Fruit fly (Drosophila melanogaster): ENCODE measurements around the gene Inx5.

Gene Inx5

DNA sequence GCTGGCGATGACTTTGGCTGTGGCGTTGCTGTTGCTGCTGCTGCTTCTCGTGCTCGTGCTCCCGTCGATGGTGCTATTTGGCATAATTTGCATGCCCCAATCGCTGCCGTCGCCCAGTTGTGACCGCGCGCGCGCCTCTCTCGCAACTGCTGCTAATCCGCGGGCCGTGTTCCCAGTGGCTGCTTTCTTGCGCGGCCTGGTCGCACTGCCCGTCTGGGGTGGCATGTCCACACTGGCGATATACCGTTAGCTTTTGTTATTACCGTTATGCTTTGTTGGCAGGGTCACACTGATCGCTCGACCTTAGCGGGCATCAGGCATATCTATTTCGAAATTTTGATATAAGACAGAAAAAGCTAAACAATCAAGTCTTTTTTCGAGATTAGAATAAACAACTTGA is 30.9 kb upstream of the Inx5 start, which contains the start of gene CG7990:
CG7990 (minus strand) TSS at position 350 of the 400 bp plus-strand sequence.
- TF ChIP-seq CG14711 (tag; optimal IDR thresholded peaks at IDR 0.05) (no peak), bab1 (GFP tag; optimal IDR thresholded peaks at IDR 0.05) (no peak), ovo (GFP tag; optimal IDR thresholded peaks at IDR 0.05) (peak; percentile 53)

- peak; percentile 16 for TF ChIP-seq CG7101 (tag; optimal IDR thresholded peaks at IDR 0.05)
- TF ChIP-seq Hr96 (GFP tag; optimal IDR thresholded peaks at IDR 0.05) = no peak
- TF ChIP-seq tj (GFP tag; optimal IDR thresholded peaks at IDR 0.05) = peak; percentile 1
- TF ChIP-seq bab1 (GFP tag; optimal IDR thresholded peaks at IDR 0.05) = peak; percentile 17
Observed at dm6 chrX:19193336-19193735, 22.7 kb upstream of the Inx5 start, which contains the start of the genes CG7914 and CG14194. Gene CG7914, minus strand, starts transcription at chrX:19193448. Gene CG14194, plus strand, starts transcription at chrX:19193555.

DNA sequence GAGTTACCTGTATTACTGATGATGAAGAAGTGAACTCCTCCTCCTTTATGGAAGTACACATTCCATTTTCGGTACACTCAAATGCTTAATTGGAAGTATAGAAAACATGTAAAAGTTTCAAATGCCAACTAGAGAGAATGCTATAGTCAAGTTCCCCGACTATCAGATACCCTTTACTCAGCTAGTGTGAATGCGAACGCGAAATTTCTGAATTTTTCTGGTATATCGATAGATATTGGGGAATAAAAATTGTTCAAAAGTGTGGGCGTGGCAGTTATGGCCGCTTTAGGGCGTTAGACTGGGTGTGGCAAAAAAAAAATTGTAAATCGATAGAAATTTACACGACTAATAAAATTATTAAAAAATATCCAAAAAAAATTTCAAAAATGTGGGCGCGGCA is 20.9 kb upstream of the Inx5 start:
- no peak for TF ChIP-seq tj (GFP tag; optimal IDR thresholded peaks at IDR 0.05)
- TF ChIP-seq CG5204 (GFP tag; optimal IDR thresholded peaks at IDR 0.05) = no peak
- TF ChIP-seq toe (GFP tag; optimal IDR thresholded peaks at IDR 0.05) = no peak
- TF ChIP-seq CG7045 (GFP tag; optimal IDR thresholded peaks at IDR 0.05) = no peak
- no peak for TF ChIP-seq Clk (GFP tag; optimal IDR thresholded peaks at IDR 0.05)
- TF ChIP-seq Crg-1 (GFP tag; optimal IDR thresholded peaks at IDR 0.05) = no peak
- no peak for TF ChIP-seq CG7101 (tag; optimal IDR thresholded peaks at IDR 0.05)
- TF ChIP-seq CG11617 (GFP tag; optimal IDR thresholded peaks at IDR 0.05) = no peak
- no peak for TF ChIP-seq Hr96 (GFP tag; optimal IDR thresholded peaks at IDR 0.05)
- TF ChIP-seq ovo (GFP tag; optimal IDR thresholded peaks at IDR 0.05) = no peak
- no peak for TF ChIP-seq cnc (optimal IDR thresholded peaks at IDR 0.05)
- no peak for TF ChIP-seq bab1 (GFP tag; optimal IDR thresholded peaks at IDR 0.05)
- TF ChIP-seq CG14711 (tag; optimal IDR thresholded peaks at IDR 0.05) = no peak

- TF ChIP-seq Hr96 (GFP tag; optimal IDR thresholded peaks at IDR 0.05) (no peak), tj (GFP tag; optimal IDR thresholded peaks at IDR 0.05) (no peak), Clk (GFP tag; optimal IDR thresholded peaks at IDR 0.05) (no peak), CG5204 (GFP tag; optimal IDR thresholded peaks at IDR 0.05) (no peak), CG7045 (GFP tag; optimal IDR thresholded peaks at IDR 0.05) (no peak), ovo (GFP tag; optimal IDR thresholded peaks at IDR 0.05) (no peak), Crg-1 (GFP tag; optimal IDR thresholded peaks at IDR 0.05) (no peak), bab1 (GFP tag; optimal IDR thresholded peaks at IDR 0.05) (no peak), cic (GFP tag; optimal IDR thresholded peaks at IDR 0.05) (no peak), CG14711 (tag; optimal IDR thresholded peaks at IDR 0.05) (no peak), kay (GFP tag; ENCODE audit: borderline replicate concordance) (no peak), CG12768 (GFP tag; optimal IDR thresholded peaks at IDR 0.05) (no peak), Mnt (GFP tag; optimal IDR thresholded peaks at IDR 0.05) (no peak), CG33017 (tag; optimal IDR thresholded peaks at IDR 0.05) (no peak), toe (GFP tag; optimal IDR thresholded peaks at IDR 0.05) (no peak), CG1620 (GFP tag; optimal IDR thresholded peaks at IDR 0.05) (no peak), cnc (optimal IDR thresholded peaks at IDR 0.05) (no peak), pad (GFP tag; optimal IDR thresholded peaks at IDR 0.05) (no peak), CG7101 (tag; optimal IDR thresholded peaks at IDR 0.05) (no peak), CG11617 (GFP tag; optimal IDR thresholded peaks at IDR 0.05) (no peak)
Observed at dm6 chrX:19191050-19191449, 20.4 kb upstream of the Inx5 start.

- peak; percentile 11 for TF ChIP-seq CG11617 (GFP tag; optimal IDR thresholded peaks at IDR 0.05)
- TF ChIP-seq cnc (optimal IDR thresholded peaks at IDR 0.05) = no peak
- TF ChIP-seq CG12768 (GFP tag; optimal IDR thresholded peaks at IDR 0.05) = no peak
- no peak for TF ChIP-seq CG1620 (GFP tag; optimal IDR thresholded peaks at IDR 0.05)
- no peak for TF ChIP-seq CG33017 (tag; optimal IDR thresholded peaks at IDR 0.05)
- TF ChIP-seq Crg-1 (GFP tag; optimal IDR thresholded peaks at IDR 0.05) = no peak
Observed at dm6 chrX:19189903-19190302, 19.2 kb upstream of the Inx5 start, which contains the start of gene HP1D3csd. Gene HP1D3csd, plus strand, starts transcription at chrX:19190214.

dm6 chrX:19187624-19188085 is 17.0 kb upstream of the Inx5 start, which contains the start of gene Mec2:
Gene Mec2, plus strand, starts transcription at chrX:19188035.
- TF ChIP-seq CG7101 (tag; optimal IDR thresholded peaks at IDR 0.05) = peak; percentile 73
- peak; percentile 68 for TF ChIP-seq bab1 (GFP tag; optimal IDR thresholded peaks at IDR 0.05)
- no peak for TF ChIP-seq Clk (GFP tag; optimal IDR thresholded peaks at IDR 0.05)
- TF ChIP-seq CG33017 (tag; optimal IDR thresholded peaks at IDR 0.05) = peak; percentile 76
- TF ChIP-seq toe (GFP tag; optimal IDR thresholded peaks at IDR 0.05) = peak; percentile 6
- no peak for TF ChIP-seq CG12768 (GFP tag; optimal IDR thresholded peaks at IDR 0.05)
- TF ChIP-seq CG11617 (GFP tag; optimal IDR thresholded peaks at IDR 0.05) = peak; percentile 69
- TF ChIP-seq cic (GFP tag; optimal IDR thresholded peaks at IDR 0.05) = peak; percentile 2
- no peak for TF ChIP-seq kay (GFP tag; ENCODE audit: borderline replicate concordance)
- peak; percentile 60 for TF ChIP-seq Crg-1 (GFP tag; optimal IDR thresholded peaks at IDR 0.05)
- TF ChIP-seq Mnt (GFP tag; optimal IDR thresholded peaks at IDR 0.05) = peak; percentile 63
- TF ChIP-seq CG7045 (GFP tag; optimal IDR thresholded peaks at IDR 0.05) = no peak
- peak; percentile 38 for TF ChIP-seq CG1620 (GFP tag; optimal IDR thresholded peaks at IDR 0.05)
- no peak for TF ChIP-seq CG5204 (GFP tag; optimal IDR thresholded peaks at IDR 0.05)
- peak; percentile 16 for TF ChIP-seq ovo (GFP tag; optimal IDR thresholded peaks at IDR 0.05)
- no peak for TF ChIP-seq cnc (optimal IDR thresholded peaks at IDR 0.05)
- TF ChIP-seq tj (GFP tag; optimal IDR thresholded peaks at IDR 0.05) = peak; percentile 60
- TF ChIP-seq pad (GFP tag; optimal IDR thresholded peaks at IDR 0.05) = peak; percentile 10
- peak; percentile 65 for TF ChIP-seq Hr96 (GFP tag; optimal IDR thresholded peaks at IDR 0.05)
- TF ChIP-seq CG14711 (tag; optimal IDR thresholded peaks at IDR 0.05) = peak; percentile 27

DNA sequence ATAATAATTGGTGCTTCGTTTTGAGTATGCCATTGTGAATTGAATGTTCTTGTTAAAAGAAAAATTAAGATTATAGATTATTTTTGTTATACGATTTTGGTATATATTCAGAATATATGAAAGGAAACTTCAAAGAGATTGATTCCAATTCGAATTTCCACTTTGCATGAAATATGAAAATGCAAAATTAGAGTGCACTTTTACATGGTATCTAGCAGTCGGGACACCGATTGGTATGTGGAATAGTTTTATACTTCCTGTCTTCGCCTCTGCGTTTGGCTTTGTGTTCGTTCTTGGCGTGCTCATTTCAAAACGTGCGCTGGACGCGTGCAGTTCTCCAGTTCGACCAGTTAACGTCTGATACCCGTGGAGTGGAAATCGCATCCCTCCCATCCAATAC is 12.4 kb upstream of the Inx5 start, which contains the start of gene CG33253:
CG33253 (plus strand) TSS at position 301 of the 400 bp plus-strand sequence.
- no peak for TF ChIP-seq bab1 (GFP tag; optimal IDR thresholded peaks at IDR 0.05)
- TF ChIP-seq Crg-1 (GFP tag; optimal IDR thresholded peaks at IDR 0.05) = no peak
- no peak for TF ChIP-seq CG12768 (GFP tag; optimal IDR thresholded peaks at IDR 0.05)
- no peak for TF ChIP-seq Mnt (GFP tag; optimal IDR thresholded peaks at IDR 0.05)
- no peak for TF ChIP-seq kay (GFP tag; ENCODE audit: borderline replicate concordance)

Data from whole organism, adult.